Worm (Caenorhabditis elegans) whole organism, late embryonic: Measurements from ENCODE around the gene dyf-6.

Source experiments
- ama-1 ChIP-seq: fragments of 150-350 bp; optimal IDR thresholded peaks from 2 replicates; lab custom pipeline; 2014
- ceh-14 ChIP-seq: sonication (generic microtip); optimal IDR thresholded peaks from 2 replicates; lab custom pipeline; 2016; ENCODE audit warnings: missing genotype, missing genetic modification characterization, missing compliant biosample characterization
- ceh-18 ChIP-seq: sonication (generic microtip); optimal IDR thresholded peaks from 2 replicates; lab custom pipeline; 2016; ENCODE audit warnings: missing genetic modification characterization, missing compliant biosample characterization
- ceh-2 ChIP-seq: sonication (generic microtip); optimal IDR thresholded peaks from 2 replicates; lab custom pipeline; 2016; ENCODE audit warnings: missing genotype, missing genetic modification characterization, missing compliant biosample characterization
- ceh-22 ChIP-seq: sonication (generic microtip); optimal IDR thresholded peaks from 2 replicates; lab custom pipeline; 2017; ENCODE audit warnings: missing biosample characterization, missing genetic modification characterization
- ceh-30 ChIP-seq: fragments of 150-350 bp; optimal IDR thresholded peaks from 2 replicates; lab custom pipeline; 2014; ENCODE audit warnings: missing biosample characterization, missing genetic modification characterization
- ceh-31 ChIP-seq: sonication (generic microtip); optimal IDR thresholded peaks from 2 replicates; lab custom pipeline; 2016; ENCODE audit warnings: missing genetic modification characterization, missing compliant biosample characterization
- ceh-34 ChIP-seq: sonication (generic microtip); optimal IDR thresholded peaks from 2 replicates; lab custom pipeline; 2016; ENCODE audit warnings: mild to moderate bottlenecking, missing genetic modification characterization, missing compliant biosample characterization
- ceh-9 ChIP-seq: sonication (generic microtip); optimal IDR thresholded peaks from 2 replicates; lab custom pipeline; 2016; ENCODE audit warnings: mild to moderate bottlenecking, missing genetic modification characterization, inconsistent platforms, missing compliant biosample characterization
- eyg-1 ChIP-seq: sonication (generic microtip); optimal IDR thresholded peaks from 2 replicates; lab custom pipeline; 2016; ENCODE audit warnings: missing genotype, missing genetic modification characterization, missing compliant biosample characterization
- gmeb-2 ChIP-seq: sonication (generic microtip); optimal IDR thresholded peaks from 2 replicates; lab custom pipeline; 2016; ENCODE audit warnings: missing genetic modification characterization, inconsistent platforms, missing compliant biosample characterization
- lim-6 ChIP-seq: sonication (generic microtip); optimal IDR thresholded peaks from 2 replicates; lab custom pipeline; 2016; ENCODE audit warnings: missing genetic modification characterization, missing compliant biosample characterization
- madf-2 ChIP-seq: sonication (generic microtip); optimal IDR thresholded peaks from 2 replicates; lab custom pipeline; 2017; ENCODE audit warnings: missing genetic modification characterization, missing compliant biosample characterization
- nfya-1 ChIP-seq: sonication (generic microtip); optimal IDR thresholded peaks from 2 replicates; lab custom pipeline; 2017; ENCODE audit warnings: missing genetic modification characterization, mild to moderate bottlenecking, missing compliant biosample characterization, antibody characterized with exemption, moderate library complexity
- nhr-11 ChIP-seq: fragments of 150-350 bp; optimal IDR thresholded peaks from 2 replicates; lab custom pipeline; 2014; ENCODE audit warnings: missing biosample characterization, missing genetic modification characterization
- pha-2 ChIP-seq: sonication (generic microtip); optimal IDR thresholded peaks from 2 replicates; lab custom pipeline; 2017; ENCODE audit warnings: mild to moderate bottlenecking, missing genetic modification characterization, missing compliant biosample characterization
- pqm-1 ChIP-seq: sonication (generic microtip); optimal IDR thresholded peaks from 2 replicates; lab custom pipeline; 2016; ENCODE audit warnings: missing genetic modification characterization, missing compliant biosample characterization
- ref-2 ChIP-seq: sonication (generic microtip); optimal IDR thresholded peaks from 2 replicates; lab custom pipeline; 2016; ENCODE audit warnings: missing genetic modification characterization, missing compliant biosample characterization
- rnt-1 ChIP-seq: sonication (generic microtip); optimal IDR thresholded peaks from 2 replicates; lab custom pipeline; 2016; ENCODE audit warnings: missing genetic modification characterization, missing compliant biosample characterization
- sox-2 ChIP-seq: fragments of 200-800 bp; sonication (Bioruptor generic); IDR thresholded peaks from 2 replicates; pipeline ENCODE4 v1.3.6; 2022; ENCODE audit warnings: missing genetic modification reagents, missing genetic modification characterization, missing compliant biosample characterization
- sox-4 ChIP-seq: sonication (generic microtip); optimal IDR thresholded peaks from 2 replicates; lab custom pipeline; 2017; ENCODE audit warnings: mild to moderate bottlenecking, missing genetic modification characterization, inconsistent platforms, missing compliant biosample characterization
- syd-9 ChIP-seq: sonication (generic microtip); optimal IDR thresholded peaks from 2 replicates; lab custom pipeline; 2016; ENCODE audit warnings: mild to moderate bottlenecking, missing genetic modification characterization, moderate library complexity, missing compliant biosample characterization
- tbx-2 ChIP-seq: sonication (generic microtip); optimal IDR thresholded peaks from 2 replicates; lab custom pipeline; 2016; ENCODE audit warnings: missing genetic modification characterization, missing compliant biosample characterization
- unc-42 ChIP-seq: sonication (generic microtip); optimal IDR thresholded peaks from 2 replicates; lab custom pipeline; 2016; ENCODE audit warnings: missing genotype, missing genetic modification characterization, missing compliant biosample characterization
- unc-55 ChIP-seq: sonication (generic microtip); optimal IDR thresholded peaks from 2 replicates; lab custom pipeline; 2017; ENCODE audit warnings: missing biosample characterization, missing genetic modification reagents, missing genetic modification characterization
- unc-86 ChIP-seq: sonication (generic microtip); optimal IDR thresholded peaks from 2 replicates; lab custom pipeline; 2016; ENCODE audit warnings: missing genetic modification characterization, missing compliant biosample characterization
- ztf-16 ChIP-seq: sonication (generic microtip); optimal IDR thresholded peaks from 2 replicates; lab custom pipeline; 2017; ENCODE audit warnings: missing genetic modification characterization, missing compliant biosample characterization

The dyf-6 gene

ce11 chrX:10336138-10336537 lies 50.2 kb downstream of the dyf-6 start, which contains the start of gene idpa-3:
TSS of gene idpa-3 (plus strand) at chrX:10336438.
- TF ChIP-seq madf-2 (tag; lab: Kevin White, UChicago), result no peak
- TF ChIP-seq ceh-31, result no peak
- no peak for TF ChIP-seq lim-6
- TF ChIP-seq pha-2, result no peak
- TF ChIP-seq ceh-34 (tag; lab: Kevin White, UChicago), result no peak

ce11 chrX:10333301-10333854 lies 52.9 kb downstream of the dyf-6 start, which contains the start of gene R07E3.4:
TSS of gene R07E3.4 (minus strand) at chrX:10333351.
- TF ChIP-seq nhr-11 (tag; lab: Kevin White, UChicago) (no peak), gmeb-2 (tag; lab: Kevin White, UChicago) (no peak), ceh-2 (no peak), sox-4 (no peak), unc-86 (tag; lab: Kevin White, UChicago) (no peak), sox-2 (GFP tag; lab: Robert Waterston, UW) (no peak), ama-1 (lab: Kevin White, UChicago) (no peak), ceh-14 (tag; lab: Kevin White, UChicago) (no peak), ceh-22 (no peak), madf-2 (tag; lab: Kevin White, UChicago) (no peak)

ce11 chrX:10332035-10332614 lies 54.2 kb downstream of the dyf-6 start:
- TF ChIP-seq ztf-16 (tag; lab: Kevin White, UChicago) (no peak), tbx-2 (tag; lab: Kevin White, UChicago) (peak; percentile 20), pqm-1 (tag; lab: Kevin White, UChicago) (no peak), ceh-30 (no peak), nfya-1 (tag; lab: Kevin White, UChicago) (no peak), gmeb-2 (tag; lab: Kevin White, UChicago) (no peak), rnt-1 (tag; lab: Kevin White, UChicago) (peak; percentile 24), ceh-9 (tag; lab: Kevin White, UChicago) (no peak), eyg-1 (tag; lab: Kevin White, UChicago) (no peak), ceh-18 (tag; lab: Kevin White, UChicago) (peak; percentile 5), unc-42 (tag; lab: Kevin White, UChicago) (peak; percentile 39), syd-9 (tag; lab: Kevin White, UChicago) (peak; percentile 10), ceh-34 (tag; lab: Kevin White, UChicago) (peak; percentile 0), ceh-31 (peak; percentile 41), ceh-22 (no peak), unc-55 (GFP tag; lab: Kevin White, UChicago) (peak; percentile 25), ref-2 (tag; lab: Kevin White, UChicago) (no peak)
